Fruit fly (Drosophila melanogaster) whole organism, embryonic: ENCODE results near the gene LysB.

Experiments used
- BtbVII ChIP-seq: fragments of 200-800 bp; sonication (Bioruptor generic); optimal IDR thresholded peaks from 3 replicates; lab custom pipeline; 2017; ENCODE audit warnings: missing biosample characterization, mild to moderate bottlenecking, missing genetic modification characterization
- CG10462 ChIP-seq: fragments of 200-800 bp; sonication (Bioruptor generic); optimal IDR thresholded peaks from 2 replicates; lab custom pipeline; 2016; ENCODE audit warnings: missing biosample characterization, missing genetic modification characterization
- CG11504 ChIP-seq: fragments of 200-800 bp; sonication (Bioruptor generic); optimal IDR thresholded peaks from 3 replicates; lab custom pipeline; 2019; ENCODE audit warnings: missing biosample characterization, mild to moderate bottlenecking, missing genetic modification characterization, moderate library complexity
- CG12769 ChIP-seq: fragments of 200-800 bp; sonication (Bioruptor generic); optimal IDR thresholded peaks from 2 replicates; lab custom pipeline; 2019; ENCODE audit warnings: missing biosample characterization, mild to moderate bottlenecking, missing genetic modification characterization, moderate library complexity
- CG14014 ChIP-seq: fragments of 200-800 bp; sonication (Bioruptor generic); IDR thresholded peaks from 2 replicates; pipeline ENCODE4 v1.3.6; 2022; ENCODE audit warnings: missing biosample characterization, missing genetic modification characterization
- CG15011 ChIP-seq: fragments of 200-800 bp; sonication (Bioruptor generic); optimal IDR thresholded peaks from 3 replicates; lab custom pipeline; 2018; ENCODE audit warnings: missing biosample characterization, mild to moderate bottlenecking, missing genetic modification characterization
- CG1603 ChIP-seq: fragments of 200-800 bp; sonication (Bioruptor generic); optimal IDR thresholded peaks from 2 replicates; lab custom pipeline; 2019; ENCODE audit warnings: missing biosample characterization, mild to moderate bottlenecking, missing genetic modification characterization, moderate library complexity
- CG2120 ChIP-seq: fragments of 200-800 bp; sonication (Bioruptor generic); optimal IDR thresholded peaks from 3 replicates; lab custom pipeline; 2016; ENCODE audit warnings: missing biosample characterization, missing genetic modification characterization
- CG2678 ChIP-seq: fragments of 200-800 bp; sonication (Bioruptor generic); optimal IDR thresholded peaks from 3 replicates; lab custom pipeline; 2019; ENCODE audit warnings: missing biosample characterization, mild to moderate bottlenecking, missing genetic modification characterization, moderate library complexity
- CG30431 ChIP-seq: fragments of 200-800 bp; sonication (Bioruptor generic); optimal IDR thresholded peaks from 2 replicates; lab custom pipeline; 2017; ENCODE audit warnings: missing biosample characterization, missing genetic modification characterization
- CG31365 ChIP-seq: fragments of 200-800 bp; sonication (Bioruptor generic); optimal IDR thresholded peaks from 2 replicates; lab custom pipeline; 2018; ENCODE audit warnings: missing biosample characterization, mild to moderate bottlenecking, missing genetic modification characterization
- CG33213 ChIP-seq: fragments of 200-800 bp; sonication (Bioruptor generic); optimal IDR thresholded peaks from 3 replicates; lab custom pipeline; 2016; ENCODE audit warnings: missing biosample characterization, missing genetic modification characterization
- CG33557 ChIP-seq: fragments of 200-800 bp; sonication (Bioruptor generic); optimal IDR thresholded peaks from 2 replicates; lab custom pipeline; 2019; ENCODE audit warnings: missing biosample characterization, mild to moderate bottlenecking, missing genetic modification characterization, moderate library complexity
- CG42726 ChIP-seq: fragments of 200-800 bp; sonication (Bioruptor generic); IDR thresholded peaks from 2 replicates; pipeline ENCODE4 v1.3.6; 2022; ENCODE audit warnings: missing biosample characterization, missing genetic modification characterization; ENCODE audit not compliant: partially characterized antibody
- CG6254 ChIP-seq: fragments of 200-800 bp; sonication (Bioruptor generic); optimal IDR thresholded peaks from 3 replicates; lab custom pipeline; 2017; ENCODE audit warnings: mild to moderate bottlenecking, missing biosample characterization, missing genetic modification reagents, missing genetic modification characterization
- CG7987 ChIP-seq: fragments of 200-800 bp; sonication (Bioruptor generic); optimal IDR thresholded peaks from 2 replicates; lab custom pipeline; 2018; ENCODE audit warnings: missing biosample characterization, mild to moderate bottlenecking, missing genetic modification characterization, moderate library complexity
- CG8290 ChIP-seq, 3 experiments: fragments of 200-800 bp; sonication (Bioruptor generic); optimal IDR thresholded peaks; 2 replicates each; lab custom pipeline; 2016 to 2019; ENCODE audit warnings: missing biosample characterization in 3 of 3, missing genetic modification characterization in 3 of 3, mild to moderate bottlenecking in 2 of 3, moderate library complexity in 1 of 3
- CG9437 ChIP-seq: fragments of 200-800 bp; sonication (Bioruptor generic); optimal IDR thresholded peaks from 2 replicates; lab custom pipeline; 2018; ENCODE audit warnings: missing biosample characterization, mild to moderate bottlenecking, missing genetic modification characterization
- HHEX ChIP-seq: fragments of 200-800 bp; sonication (Bioruptor generic); optimal IDR thresholded peaks from 3 replicates; lab custom pipeline; 2017; ENCODE audit warnings: missing biosample characterization, mild to moderate bottlenecking, missing genetic modification characterization, missing genetic modification reagents
- Hey ChIP-seq: fragments of 200-800 bp; sonication (Bioruptor generic); optimal IDR thresholded peaks from 3 replicates; lab custom pipeline; 2018; ENCODE audit warnings: missing biosample characterization, mild to moderate bottlenecking, missing genetic modification characterization
- MBD-R2 ChIP-seq: fragments of 200-800 bp; sonication (Bioruptor generic); IDR thresholded peaks from 2 replicates; pipeline ENCODE4 v1.3.6; 2022; ENCODE audit warnings: missing biosample characterization, missing genetic modification characterization
- Meics ChIP-seq: fragments of 200-800 bp; sonication (Bioruptor generic); optimal IDR thresholded peaks from 2 replicates; lab custom pipeline; 2017; ENCODE audit warnings: missing biosample characterization, mild to moderate bottlenecking, missing genetic modification characterization
- Nf-YC ChIP-seq: fragments of 200-800 bp; optimal IDR thresholded peaks from 3 replicates; lab custom pipeline; 2019; ENCODE audit warnings: missing biosample characterization, mild to moderate bottlenecking, missing genetic modification characterization, moderate library complexity
- Rfx ChIP-seq: fragments of 200-800 bp; sonication (Bioruptor generic); IDR thresholded peaks from 2 replicates; pipeline ENCODE4 v1.3.6; 2022; ENCODE audit warnings: missing biosample characterization, missing genetic modification characterization
- Trl ChIP-seq, 3 experiments: fragments of >200 bp in 2 of 3; fragments of 200-800 bp in 1 of 3; sonication (Bioruptor generic) in 1 of 3; optimal IDR thresholded peaks; 2 replicates in 1 of 3; 3 replicates in 2 of 3; lab custom pipeline; 2016 to 2017; ENCODE audit warnings: missing biosample characterization in 1 of 3, missing genetic modification characterization in 1 of 3
- bab2 ChIP-seq: fragments of 200-800 bp; sonication (Bioruptor generic); optimal IDR thresholded peaks from 2 replicates; lab custom pipeline; 2016; ENCODE audit warnings: missing biosample characterization, missing genetic modification characterization
- caup ChIP-seq: fragments of 200-800 bp; sonication (Bioruptor generic); optimal IDR thresholded peaks from 3 replicates; lab custom pipeline; 2017; ENCODE audit warnings: missing biosample characterization, mild to moderate bottlenecking, missing genetic modification characterization, moderate library complexity; ENCODE audit not compliant: severe bottlenecking
- chm ChIP-seq: fragments of 200-800 bp; sonication (Bioruptor generic); IDR thresholded peaks from 2 replicates; pipeline ENCODE4 v1.3.6; 2022; ENCODE audit warnings: missing biosample characterization, missing genetic modification characterization
- cwo ChIP-seq: fragments of 200-800 bp; sonication (Bioruptor generic); optimal IDR thresholded peaks from 3 replicates; lab custom pipeline; 2017; ENCODE audit warnings: missing biosample characterization, missing genetic modification characterization, mild to moderate bottlenecking, moderate library complexity, missing genetic modification reagents
- dmrt99B ChIP-seq: fragments of 200-800 bp; sonication (Bioruptor generic); optimal IDR thresholded peaks from 2 replicates; lab custom pipeline; 2018; ENCODE audit warnings: missing biosample characterization, mild to moderate bottlenecking, missing genetic modification characterization, moderate library complexity
- dpn ChIP-seq, 2 experiments: fragments of 200-800 bp; sonication (Bioruptor generic); optimal IDR thresholded peaks; 3 replicates each; lab custom pipeline; 2016; ENCODE audit warnings: missing biosample characterization in 2 of 2, missing genetic modification characterization in 2 of 2
- dysf ChIP-seq: fragments of 200-800 bp; sonication (Bioruptor generic); IDR thresholded peaks from 3 replicates; pipeline ENCODE4 v1.3.6; 2022; ENCODE audit warnings: missing biosample characterization, missing genetic modification characterization
- gfzf ChIP-seq: fragments of 200-800 bp; sonication (Bioruptor generic); optimal IDR thresholded peaks from 2 replicates; lab custom pipeline; 2016; ENCODE audit warnings: missing biosample characterization, mild to moderate bottlenecking, missing genetic modification characterization, moderate library complexity
- hkb ChIP-seq, 2 experiments: fragments of 200-800 bp in 1 of 2; fragments of >200 bp in 1 of 2; sonication (Bioruptor generic) in 1 of 2; IDR thresholded peaks in 1 of 2; optimal IDR thresholded peaks in 1 of 2; 2 replicates each; pipeline versions ENCODE4 v1.3.6 to Lab custom; 2017 to 2022; ENCODE audit warnings: missing biosample characterization in 1 of 2, missing genetic modification characterization in 1 of 2
- kah ChIP-seq: fragments of 200-800 bp; sonication (Bioruptor generic); optimal IDR thresholded peaks from 2 replicates; lab custom pipeline; 2018; ENCODE audit warnings: missing biosample characterization, mild to moderate bottlenecking, missing genetic modification characterization
- kni ChIP-seq: fragments of 200-800 bp; sonication (Bioruptor generic); optimal IDR thresholded peaks from 3 replicates; lab custom pipeline; 2017; ENCODE audit warnings: mild to moderate bottlenecking, missing biosample characterization, missing genetic modification reagents, missing genetic modification characterization
- lilli ChIP-seq: fragments of 200-800 bp; sonication (Bioruptor generic); optimal IDR thresholded peaks from 3 replicates; lab custom pipeline; 2016; ENCODE audit warnings: missing biosample characterization, missing genetic modification characterization
- pfk ChIP-seq: fragments of 200-800 bp; sonication (Bioruptor generic); optimal IDR thresholded peaks from 2 replicates; lab custom pipeline; 2018; ENCODE audit warnings: missing biosample characterization, mild to moderate bottlenecking, missing genetic modification characterization, moderate library complexity
- pita ChIP-seq: fragments of 200-800 bp; sonication (Bioruptor generic); optimal IDR thresholded peaks from 2 replicates; lab custom pipeline; 2017; ENCODE audit warnings: missing biosample characterization, mild to moderate bottlenecking, missing genetic modification characterization
- pzg ChIP-seq: fragments of 200-800 bp; sonication (Bioruptor generic); optimal IDR thresholded peaks from 3 replicates; lab custom pipeline; 2018; ENCODE audit warnings: missing biosample characterization, mild to moderate bottlenecking, missing genetic modification characterization, moderate library complexity
- run ChIP-seq: fragments of 200-800 bp; sonication (Bioruptor generic); optimal IDR thresholded peaks from 3 replicates; lab custom pipeline; 2018; ENCODE audit warnings: missing biosample characterization, mild to moderate bottlenecking, missing genetic modification characterization
- schlank ChIP-seq: fragments of 200-800 bp; sonication (Bioruptor generic); optimal IDR thresholded peaks from 2 replicates; lab custom pipeline; 2018; ENCODE audit warnings: missing biosample characterization, mild to moderate bottlenecking, missing genetic modification characterization
- sens ChIP-seq: fragments of 200-800 bp; sonication (Bioruptor generic); peaks from one replicate; lab custom pipeline; 2016; ENCODE audit warnings: missing biosample characterization, missing genetic modification characterization
- slp2 ChIP-seq: fragments of 200-800 bp; sonication (Bioruptor generic); optimal IDR thresholded peaks from 2 replicates; lab custom pipeline; 2016; ENCODE audit warnings: missing biosample characterization, missing genetic modification characterization
- sqz ChIP-seq: fragments of 200-800 bp; sonication (Bioruptor generic); optimal IDR thresholded peaks from 3 replicates; lab custom pipeline; 2018; ENCODE audit warnings: missing biosample characterization, mild to moderate bottlenecking, missing genetic modification characterization
- ssp ChIP-seq: fragments of 200-800 bp; sonication (Bioruptor generic); IDR thresholded peaks from 2 replicates; pipeline ENCODE4 v1.3.6; 2022; ENCODE audit warnings: missing biosample characterization, missing genetic modification characterization
- wek ChIP-seq: fragments of 200-800 bp; sonication (Bioruptor generic); optimal IDR thresholded peaks from 3 replicates; lab custom pipeline; 2018; ENCODE audit warnings: missing biosample characterization, mild to moderate bottlenecking, missing genetic modification characterization, moderate library complexity

Gene LysB

DNA sequence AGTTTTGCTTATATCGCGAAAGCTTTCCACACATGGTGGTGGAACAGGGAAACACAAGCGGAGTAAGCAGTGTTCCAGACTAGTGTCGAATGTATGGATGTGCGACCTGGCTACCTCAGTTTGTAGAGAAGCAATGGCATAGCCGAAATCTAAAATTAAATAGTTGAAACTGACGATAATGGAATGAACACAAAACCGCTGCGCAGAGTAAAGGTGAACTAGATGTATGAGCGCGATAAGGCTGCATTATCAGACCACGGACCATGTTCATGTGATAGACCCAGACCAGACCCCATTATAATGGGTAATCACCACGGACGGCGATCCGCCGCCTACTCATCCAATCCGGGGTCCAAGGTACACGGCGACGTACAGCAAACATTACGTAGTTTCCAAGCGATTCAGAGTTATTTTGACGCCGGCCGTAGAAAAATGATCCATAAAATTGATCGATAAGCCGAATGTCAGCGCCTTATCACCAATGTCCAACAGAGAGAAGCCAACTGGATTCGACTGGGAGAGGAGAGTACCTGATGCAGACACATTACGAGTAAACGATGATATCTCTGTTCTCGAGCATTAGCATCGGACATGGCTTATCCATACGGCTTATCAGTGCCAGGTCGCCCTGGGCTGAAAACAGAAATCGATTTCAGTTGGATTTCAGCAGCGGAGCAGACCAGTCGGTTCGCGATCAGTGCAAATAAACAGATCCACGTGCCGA, 18.1 kb upstream of the LysB start, which contains the start of gene CG13912 (continued):
- TF ChIP-seq dysf (GFP tag; lab: Robert Waterston, UW): no peak
- TF ChIP-seq sqz (GFP tag; lab: Kevin White, UChicago): no peak
- TF ChIP-seq slp2: no peak
- peak; percentile 11 for TF ChIP-seq pzg (GFP tag; lab: Kevin White, UChicago)
- peak; percentile 12; the same call in 1 of the 2 replicates for TF ChIP-seq Rfx (GFP tag; lab: Robert Waterston, UW)
- peak; percentile 60 for TF ChIP-seq cwo (GFP tag; lab: Kevin White, UChicago)
- no peak for TF ChIP-seq lilli (GFP tag; lab: Kevin White, UChicago)
- 0 out of 2 replicates have a peak, but pooled peaks have one; percentile 8 for TF ChIP-seq CG14014 (GFP tag; lab: Robert Waterston, UW)
- peak; percentile 25 for TF ChIP-seq Hey
- TF ChIP-seq run (tag; lab: Kevin White, UChicago): peak; percentile 14
- TF ChIP-seq Meics (GFP tag; lab: Kevin White, UChicago): peak; percentile 99
- TF ChIP-seq pfk (GFP tag; lab: Kevin White, UChicago): peak; percentile 6
- peak; percentile 64 for TF ChIP-seq kni (GFP tag; lab: Kevin White, UChicago)
- 0 out of 2 replicates have a peak, but pooled peaks have one; percentile 25 for TF ChIP-seq chm (GFP tag; lab: Robert Waterston, UW)
- TF ChIP-seq CG30431 (GFP tag; lab: Kevin White, UChicago): no peak
- peak; percentile 1 for TF ChIP-seq gfzf (GFP tag; lab: Kevin White, UChicago)
- TF ChIP-seq CG33213 (GFP tag; lab: Kevin White, UChicago): peak; percentile 33
- TF ChIP-seq MBD-R2 (GFP tag; lab: Robert Waterston, UW): no peak
- peak; percentile 76 for TF ChIP-seq CG42726 (GFP tag; lab: Robert Waterston, UW)
- TF ChIP-seq CG2678: peak; percentile 10
- TF ChIP-seq HHEX (GFP tag; lab: Kevin White, UChicago): peak; percentile 18
- TF ChIP-seq caup: no peak
- TF ChIP-seq sens (GFP tag; lab: Kevin White, UChicago): peak; percentile 3
- TF ChIP-seq CG11504 (tag; lab: Kevin White, UChicago): peak; percentile 7
- peak; percentile 9 for TF ChIP-seq CG12769 (tag; lab: Kevin White, UChicago)
- TF ChIP-seq CG8290 (GFP tag; optimal IDR thresholded peaks at IDR 0.05; lab: Kevin White, UChicago): no peak
- TF ChIP-seq CG8290 (tag; optimal IDR thresholded peaks at IDR 0.05; lab: Kevin White, UChicago): peak in 1 of 2 experiments; percentile 85
- no peak for TF ChIP-seq schlank (tag; lab: Kevin White, UChicago)
- peak; percentile 76 for TF ChIP-seq CG31365 (tag; lab: Kevin White, UChicago)
- no peak for TF ChIP-seq CG15011 (GFP tag; lab: Kevin White, UChicago)
- peak; percentile 86 for TF ChIP-seq CG9437 (GFP tag; lab: Kevin White, UChicago)
- peak; percentile 61 for TF ChIP-seq kah
- TF ChIP-seq CG33557 (GFP tag; lab: Kevin White, UChicago): no peak
- TF ChIP-seq CG7987 (GFP tag; lab: Kevin White, UChicago): peak; percentile 92
- peak; percentile 17 for TF ChIP-seq hkb (optimal IDR thresholded peaks at IDR 0.05; lab: Kevin White, UChicago)
- no peak for TF ChIP-seq hkb (GFP tag; IDR thresholded peaks at IDR 0.05; lab: Robert Waterston, UW)
- TF ChIP-seq CG10462 (GFP tag; lab: Kevin White, UChicago): no peak
- TF ChIP-seq CG2120: peak; percentile 24
- peak; percentile 26 for TF ChIP-seq Nf-YC (tag; lab: Kevin White, UChicago)
- TF ChIP-seq Trl (optimal IDR thresholded peaks at IDR 0.05; lab: Kevin White, UChicago): peak; percentile 15 to 29
- no peak for TF ChIP-seq Trl (GFP tag; optimal IDR thresholded peaks at IDR 0.05; lab: Kevin White, UChicago)
- peak; percentile 9 for TF ChIP-seq dmrt99B (tag; lab: Kevin White, UChicago)
- peak; percentile 76 for TF ChIP-seq pita (GFP tag; lab: Kevin White, UChicago)
- peak; percentile 77 for TF ChIP-seq BtbVII (GFP tag; lab: Kevin White, UChicago)
- no peak for TF ChIP-seq ssp (GFP tag; lab: Robert Waterston, UW)
- peak; percentile 7 to 17 for TF ChIP-seq dpn (GFP tag; optimal IDR thresholded peaks at IDR 0.05; lab: Kevin White, UChicago)
- TF ChIP-seq bab2 (GFP tag; lab: Kevin White, UChicago): no peak
- TF ChIP-seq CG1603 (tag; lab: Kevin White, UChicago): peak; percentile 13
- peak; percentile 41 for TF ChIP-seq CG6254
- TF ChIP-seq wek (GFP tag; lab: Kevin White, UChicago): peak; percentile 10
